Worm (Caenorhabditis elegans) whole organism, midembryonic: Measurements from ENCODE around the gene K09E4.4.

Experiments
- T22C8.4 ChIP-seq: fragments of 200-800 bp; sonication (Bioruptor generic); IDR thresholded peaks from 2 replicates; pipeline ENCODE4 v1.3.6; 2022; ENCODE audit warnings: missing genetic modification characterization, missing compliant biosample characterization
- cog-1 ChIP-seq: sonication (generic microtip); optimal IDR thresholded peaks from 2 replicates; lab custom pipeline; 2016; ENCODE audit warnings: missing genetic modification characterization, missing compliant biosample characterization
- flt-1 ChIP-seq: fragments of 200-800 bp; sonication (Bioruptor generic); IDR thresholded peaks from 2 replicates; pipeline ENCODE4 v1.3.6; 2022; ENCODE audit warnings: missing genetic modification characterization, missing compliant biosample characterization
- klf-2 ChIP-seq: fragments of 200-800 bp; sonication (Bioruptor generic); conservative IDR thresholded peaks from 2 replicates; pipeline ENCODE4 v1.3.6; 2022; ENCODE audit warnings: missing genetic modification reagents, missing genetic modification characterization, missing compliant biosample characterization
- med-1 ChIP-seq: sonication (generic microtip); optimal IDR thresholded peaks from 2 replicates; lab custom pipeline; 2017; ENCODE audit warnings: missing genetic modification characterization, mild to moderate bottlenecking, missing compliant biosample characterization, antibody characterized with exemption, missing genetic modification reagents; ENCODE audit not compliant: insufficient read depth
- ref-1 ChIP-seq: fragments of 200-800 bp; sonication (Bioruptor generic); conservative IDR thresholded peaks from 2 replicates; pipeline ENCODE4 v1.3.6; 2022; ENCODE audit warnings: missing genetic modification reagents, missing genetic modification characterization, missing compliant biosample characterization
- tab-1 ChIP-seq: fragments of 200-800 bp; sonication (Bioruptor generic); IDR thresholded peaks from 2 replicates; pipeline ENCODE4 v1.3.6; 2022; ENCODE audit warnings: missing genetic modification characterization, missing compliant biosample characterization
- ztf-23 ChIP-seq: fragments of 200-800 bp; sonication (Bioruptor generic); IDR thresholded peaks from 2 replicates; pipeline ENCODE4 v1.3.6; 2022; ENCODE audit warnings: missing genetic modification reagents, missing genetic modification characterization, missing compliant biosample characterization
- ztf-29 ChIP-seq: fragments of 200-800 bp; sonication (Bioruptor generic); IDR thresholded peaks from 2 replicates; pipeline ENCODE4 v1.3.6; 2022; ENCODE audit warnings: missing genetic modification reagents, missing genetic modification characterization, missing compliant biosample characterization

K09E4.4 gene

ce11 chrII:14077823-14078222 lies 44.1 kb downstream of the K09E4.4 start:
- TF ChIP-seq T22C8.4 (GFP tag; lab: Robert Waterston, UW) (no peak), ztf-29 (GFP tag; lab: Robert Waterston, UW) (no peak), med-1 (GFP tag; lab: Kevin White, UChicago) (no peak), cog-1 (tag; lab: Kevin White, UChicago) (no peak), klf-2 (no peak), ref-1 (GFP tag; lab: Robert Waterston, UW) (no peak), tab-1 (GFP tag; lab: Robert Waterston, UW) (no peak), flt-1 (no peak), ztf-23 (GFP tag; lab: Robert Waterston, UW) (no peak)

DNA sequence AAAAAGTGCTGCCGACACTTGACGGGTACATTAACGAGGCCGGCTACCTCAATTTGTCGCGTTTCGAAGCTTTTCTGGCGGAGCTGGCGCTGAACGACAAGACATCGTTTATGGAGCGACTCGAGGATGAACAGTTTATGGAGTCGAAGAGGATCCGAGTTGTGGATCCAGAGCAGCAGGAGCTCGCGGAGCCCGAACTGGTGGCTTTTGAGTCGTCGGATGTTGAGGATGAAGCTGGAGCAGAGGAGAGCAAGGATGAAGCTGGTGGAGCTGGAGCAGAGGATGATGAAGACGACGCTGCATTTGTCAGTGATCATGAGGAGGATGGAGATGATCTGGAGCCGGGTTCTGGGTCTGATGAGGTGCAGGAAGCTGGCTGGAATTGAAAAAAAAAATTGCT lies 47.1 kb downstream of the K09E4.4 start:
- TF ChIP-seq cog-1 (tag; lab: Kevin White, UChicago) (no peak), tab-1 (GFP tag; lab: Robert Waterston, UW) (no peak), klf-2 (no peak), T22C8.4 (GFP tag; lab: Robert Waterston, UW) (no peak), med-1 (GFP tag; lab: Kevin White, UChicago) (no peak), ztf-23 (GFP tag; lab: Robert Waterston, UW) (no peak), flt-1 (no peak), ref-1 (GFP tag; lab: Robert Waterston, UW) (no peak), ztf-29 (GFP tag; lab: Robert Waterston, UW) (no peak)

ce11 chrII:14068607-14069006 lies 53.4 kb downstream of the K09E4.4 start, which contains the start of gene xrn-1:
Gene xrn-1 (plus strand): TSS chrII:14068907.
- no peak for TF ChIP-seq cog-1 (tag; lab: Kevin White, UChicago)

- no peak for TF ChIP-seq ztf-29 (GFP tag; lab: Robert Waterston, UW)
- TF ChIP-seq klf-2 = no peak
- no peak for TF ChIP-seq T22C8.4 (GFP tag; lab: Robert Waterston, UW)
- no peak for TF ChIP-seq flt-1
- TF ChIP-seq ref-1 (GFP tag; lab: Robert Waterston, UW) = no peak
- no peak for TF ChIP-seq tab-1 (GFP tag; lab: Robert Waterston, UW)
- TF ChIP-seq med-1 (GFP tag; lab: Kevin White, UChicago) = no peak
- no peak for TF ChIP-seq cog-1 (tag; lab: Kevin White, UChicago)
- TF ChIP-seq ztf-23 (GFP tag; lab: Robert Waterston, UW) = no peak
These were observed 56.5 kb downstream of the K09E4.4 start for ce11 chrII:14065486-14065885.
